Worm (Caenorhabditis elegans) whole organism, mixed stage, embryonic: Measurements from ENCODE around the gene ptr-18.

Experiments used
- bed-3 ChIP-seq: fragments of 200-800 bp; sonication (Bioruptor generic); optimal IDR thresholded peaks from 3 replicates; lab custom pipeline; 2018; ENCODE audit warnings: mild to moderate bottlenecking, missing genetic modification characterization, moderate library complexity, missing compliant biosample characterization
- ces-1 ChIP-seq: fragments of 150-350 bp; optimal IDR thresholded peaks from 2 replicates; lab custom pipeline; 2014; ENCODE audit warnings: missing biosample characterization, missing genetic modification reagents, missing genetic modification characterization
- cnd-1 ChIP-seq: fragments of 200-800 bp; sonication (Bioruptor generic); optimal IDR thresholded peaks from 2 replicates; lab custom pipeline; 2018; ENCODE audit warnings: mild to moderate bottlenecking, missing genetic modification characterization, missing compliant biosample characterization
- elt-3 ChIP-seq: fragments of 150-350 bp; optimal IDR thresholded peaks from 2 replicates; lab custom pipeline; 2014; ENCODE audit warnings: missing biosample characterization, missing genetic modification characterization
- lin-13 ChIP-seq: fragments of 150-350 bp; optimal IDR thresholded peaks from 2 replicates; lab custom pipeline; 2014; ENCODE audit warnings: missing biosample characterization, missing genetic modification characterization
- lsy-2 ChIP-seq: fragments of 150-350 bp; optimal IDR thresholded peaks from 2 replicates; lab custom pipeline; 2014; ENCODE audit warnings: missing biosample characterization, missing genetic modification characterization
- nhr-28 ChIP-seq: fragments of 150-350 bp; optimal IDR thresholded peaks from 2 replicates; lab custom pipeline; 2014; ENCODE audit warnings: missing biosample characterization, missing genetic modification characterization
- nhr-76 ChIP-seq: sonication (generic microtip); optimal IDR thresholded peaks from 2 replicates; lab custom pipeline; 2017; ENCODE audit warnings: missing biosample characterization, missing genetic modification characterization
- pha-4 ChIP-seq: fragments of 150-350 bp; optimal IDR thresholded peaks from 2 replicates; lab custom pipeline; 2018; ENCODE audit warnings: missing biosample characterization, missing genetic modification reagents, missing genetic modification characterization
- unc-62 ChIP-seq: fragments of 150-350 bp; optimal IDR thresholded peaks from 2 replicates; lab custom pipeline; 2014; ENCODE audit warnings: missing biosample characterization, missing genetic modification reagents, missing genetic modification characterization
- ztf-11 ChIP-seq: fragments of 150-350 bp; optimal IDR thresholded peaks from 2 replicates; lab custom pipeline; 2014; ENCODE audit warnings: missing biosample characterization, missing genetic modification characterization

DNA sequence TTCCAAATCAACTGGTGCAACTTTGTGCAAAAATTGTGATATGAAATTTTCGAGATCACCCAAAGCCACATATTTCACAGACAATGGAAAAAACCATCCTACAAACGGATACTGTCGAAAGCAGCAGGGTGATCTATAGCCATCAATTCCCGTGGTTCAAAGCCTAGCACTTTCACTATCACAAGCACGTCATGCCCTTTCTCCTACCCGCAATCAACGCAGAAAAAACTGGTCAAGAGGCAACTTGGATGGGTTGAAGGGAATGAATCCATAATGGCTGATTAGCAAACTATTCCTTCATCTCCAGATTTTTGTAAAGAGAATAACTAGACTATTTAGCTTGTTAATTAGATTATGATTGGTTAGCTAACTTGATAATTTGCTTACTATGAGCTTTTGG, 3.6 kb upstream of the ptr-18 start:
- TF ChIP-seq ces-1 (no peak), bed-3 (GFP tag; lab: Kevin White, UChicago) (no peak), ztf-11 (no peak), unc-62 (GFP tag; lab: Kevin White, UChicago) (no peak), lin-13 (no peak), lsy-2 (tag; lab: Kevin White, UChicago) (no peak), nhr-76 (tag; lab: Kevin White, UChicago) (no peak), nhr-28 (tag; lab: Kevin White, UChicago) (no peak), elt-3 (tag; lab: Kevin White, UChicago) (no peak), pha-4 (tag; lab: Kevin White, UChicago) (no peak), cnd-1 (tag; lab: Kevin White, UChicago) (no peak)
